Worm (Caenorhabditis elegans): ENCODE data around the gene E03H12.5.
"Not testable (repeated sequence)": the region's sequence is repeated elsewhere in the genome, so short reads cannot be mapped to it uniquely, and the experiment has no call there.

Gene E03H12.5

DNA sequence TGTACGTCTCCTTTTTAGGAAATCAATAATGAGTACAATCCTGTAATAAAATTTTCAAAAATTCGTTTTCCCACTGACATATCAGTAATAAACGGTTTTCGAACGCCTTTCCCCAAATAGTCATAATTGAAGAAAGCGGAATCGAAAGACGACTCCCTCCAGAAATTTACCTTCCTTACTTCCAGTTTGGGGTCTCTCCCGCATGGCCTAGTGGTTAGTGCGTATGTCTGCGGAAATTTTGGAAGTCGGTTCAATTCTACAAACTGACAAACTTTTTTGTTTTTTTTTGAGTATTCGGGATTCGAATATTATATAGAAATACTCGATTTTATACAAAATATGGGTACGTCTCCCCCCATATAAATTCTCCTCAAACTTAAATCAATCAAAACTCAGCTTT, 27.3 kb upstream of the E03H12.5 start:
- TF ChIP-seq F26F4.8 (GFP tag; conservative IDR thresholded peaks at IDR 0.05) (peak; percentile 89), zfp-3 (GFP tag; conservative IDR thresholded peaks at IDR 0.05) (peak; percentile 52; the same call in 1 of the 2 replicates), arid-1 (GFP tag; conservative IDR thresholded peaks at IDR 0.05) (peak; percentile 82), pha-4 (GFP tag; IDR thresholded peaks at IDR 0.05) (peak; percentile 88; the same call in 1 of the 2 replicates), snpc-1.2 (GFP tag; IDR thresholded peaks at IDR 0.05) (peak; percentile 96)
- not testable (repeated sequence) for TF ChIP-seq pha-4 (tag; optimal IDR thresholded peaks at IDR 0.05)

- no peak for TF ChIP-seq gei-8 (GFP tag; optimal IDR thresholded peaks at IDR 0.05)
- no peak for TF ChIP-seq lin-39 (tag; optimal IDR thresholded peaks at IDR 0.05)
- TF ChIP-seq ztf-11 (tag; optimal IDR thresholded peaks at IDR 0.05), result no peak
- TF ChIP-seq lin-13 (GFP tag; optimal IDR thresholded peaks at IDR 0.05), result no peak
- TF ChIP-seq F26F4.8 (GFP tag; conservative IDR thresholded peaks at IDR 0.05), result no peak
- no peak for TF ChIP-seq pha-4 (GFP tag; IDR thresholded peaks at IDR 0.05)
- no peak for TF ChIP-seq pha-4 (tag; optimal IDR thresholded peaks at IDR 0.05)
- TF ChIP-seq ceh-82 (tag; optimal IDR thresholded peaks at IDR 0.05), result no peak
- TF ChIP-seq nhr-77 (tag; optimal IDR thresholded peaks at IDR 0.05), result no peak
- no peak for TF ChIP-seq spr-3 (GFP tag; optimal IDR thresholded peaks at IDR 0.05)
- no peak for TF ChIP-seq mdl-1 (tag; optimal IDR thresholded peaks at IDR 0.05)
- no peak for TF ChIP-seq unc-62 (GFP tag; optimal IDR thresholded peaks at IDR 0.05 in 1 of 2)
- no peak for TF ChIP-seq unc-62 (tag; optimal IDR thresholded peaks at IDR 0.05)
- TF ChIP-seq daf-8 (GFP tag; IDR thresholded peaks at IDR 0.05), result no peak
- no peak for TF ChIP-seq unc-39 (tag; optimal IDR thresholded peaks at IDR 0.05)
- no peak for TF ChIP-seq nhr-111 (GFP tag; optimal IDR thresholded peaks at IDR 0.05)
- no peak for TF ChIP-seq nhr-10 (tag; optimal IDR thresholded peaks at IDR 0.05)
- no peak for TF ChIP-seq aly-2 (tag; optimal IDR thresholded peaks at IDR 0.05)
Observed at ce11 chrIV:4953887-4954286, 23.1 kb upstream of the E03H12.5 start, which contains the start of gene str-163. str-163 (plus strand) TSS chrIV:4954187.

DNA sequence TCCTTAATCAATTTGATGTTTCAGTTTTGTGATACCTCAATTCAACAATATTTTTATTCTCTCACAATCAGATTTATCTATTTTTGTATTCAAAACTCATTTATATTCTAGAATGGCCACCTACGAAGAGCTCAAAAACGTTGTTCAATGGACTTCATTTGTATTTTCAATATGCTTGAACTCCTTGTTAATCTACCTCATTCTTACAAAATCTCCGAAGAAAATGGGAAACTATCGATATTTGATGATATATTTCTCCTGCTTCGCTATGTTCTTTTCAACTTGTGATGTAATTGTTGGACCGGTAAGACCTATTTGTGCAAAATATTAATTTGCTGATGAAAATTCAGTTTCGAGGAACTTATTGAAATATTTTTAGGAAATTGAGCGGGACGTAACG, 16.4 kb upstream of the E03H12.5 start, which contains the start of gene str-164:
str-164 (plus strand) TSS at position 113 of the 400 bp plus-strand sequence.
- TF ChIP-seq unc-62 (GFP tag; optimal IDR thresholded peaks at IDR 0.05 in 1 of 2), result peak in 1 of 2 experiments; percentile 53
- TF ChIP-seq unc-62 (tag; optimal IDR thresholded peaks at IDR 0.05), result no peak
- TF ChIP-seq T26A8.4 (GFP tag; IDR thresholded peaks at IDR 0.05), result no peak

ce11 chrIV:4963834-4964233, 13.2 kb upstream of the E03H12.5 start, which contains the start of gene txt-3:
txt-3 (plus strand) TSS chrIV:4963958.
- TF ChIP-seq unc-62 (GFP tag; optimal IDR thresholded peaks at IDR 0.05 in 1 of 2) (peak in 1 of 2 experiments; percentile 99), unc-62 (tag; optimal IDR thresholded peaks at IDR 0.05) (no peak), fos-1 (tag; optimal IDR thresholded peaks at IDR 0.05) (no peak)

- TF ChIP-seq nhr-28 (tag; optimal IDR thresholded peaks at IDR 0.05), result no peak
- TF ChIP-seq skn-1 (tag; optimal IDR thresholded peaks at IDR 0.05), result no peak
- TF ChIP-seq ZK546.5 (tag; optimal IDR thresholded peaks at IDR 0.05), result no peak
- TF ChIP-seq spr-3 (GFP tag; optimal IDR thresholded peaks at IDR 0.05), result no peak
- TF ChIP-seq nhr-25 (tag; optimal IDR thresholded peaks at IDR 0.05; ENCODE audit: borderline replicate concordance, insufficient read depth), result no peak
- no peak for TF ChIP-seq F37D6.2 (tag; optimal IDR thresholded peaks at IDR 0.05)
- TF ChIP-seq ces-1 (GFP tag; optimal IDR thresholded peaks at IDR 0.05), result no peak
- TF ChIP-seq daf-16 (GFP tag; optimal IDR thresholded peaks at IDR 0.05), result no peak
- no peak for TF ChIP-seq daf-16 (tag; optimal IDR thresholded peaks at IDR 0.05)
Observed at ce11 chrIV:4969419-4969818, 7.6 kb upstream of the E03H12.5 start, which contains the start of gene Y9C9A.13. Y9C9A.13 (minus strand) TSS chrIV:4969519.

DNA sequence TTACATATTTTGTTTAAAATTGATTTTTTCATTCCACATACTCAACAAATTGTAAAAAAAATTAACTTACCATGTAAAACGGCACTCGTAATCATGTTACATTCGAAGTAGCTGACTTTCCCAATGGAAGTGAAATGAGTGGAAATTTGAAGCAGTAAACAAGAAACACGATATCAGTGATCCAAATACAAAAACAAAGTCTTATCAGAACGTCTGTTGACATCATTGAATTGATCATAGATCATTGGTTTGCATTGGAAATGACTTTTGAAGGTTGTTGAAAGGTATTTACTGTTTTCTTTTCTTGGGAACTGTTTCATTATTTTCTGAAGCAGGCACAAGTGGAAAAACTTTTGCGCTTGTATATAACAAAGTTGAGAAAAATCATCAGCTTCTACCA, 1.0 kb upstream of the E03H12.5 start, which contains the start of gene Y9C9A.16:
Y9C9A.16 (minus strand) TSS at position 131 of the 400 bp plus-strand sequence.
- TF ChIP-seq daf-16 (GFP tag; optimal IDR thresholded peaks at IDR 0.05), result no peak
- peak; percentile 100 for TF ChIP-seq daf-16 (tag; optimal IDR thresholded peaks at IDR 0.05)
- no peak for TF ChIP-seq nhr-25 (tag; optimal IDR thresholded peaks at IDR 0.05; ENCODE audit: borderline replicate concordance, insufficient read depth)
- TF ChIP-seq snpc-4 (tag; optimal IDR thresholded peaks at IDR 0.05), result no peak
- no peak for TF ChIP-seq hlh-11 (tag; optimal IDR thresholded peaks at IDR 0.05)
- no peak for TF ChIP-seq lin-1 (GFP tag; IDR thresholded peaks at IDR 0.05)
- no peak for TF ChIP-seq zip-11 (GFP tag; IDR thresholded peaks at IDR 0.05)
- no peak for TF ChIP-seq lin-39 (tag; optimal IDR thresholded peaks at IDR 0.05)
- peak in 1 of 2 experiments; percentile 57 for TF ChIP-seq unc-62 (GFP tag; optimal IDR thresholded peaks at IDR 0.05 in 1 of 2)
- TF ChIP-seq unc-62 (tag; optimal IDR thresholded peaks at IDR 0.05), result no peak
- no peak for TF ChIP-seq php-3 (GFP tag; IDR thresholded peaks at IDR 0.05)
